Worm (Caenorhabditis elegans) whole organism, dauer: ENCODE data around the gene B0281.3.

Experiments used
- unc-62 ChIP-seq: sonication (generic microtip); optimal IDR thresholded peaks from 2 replicates; lab custom pipeline; 2017; ENCODE audit warnings: missing biosample characterization, missing genetic modification reagents, missing genetic modification characterization

The B0281.3 gene

ce11 chrII:2356795-2357194 is 50.0 kb downstream of the B0281.3 start, which contains the start of gene F43C11.1:
Gene F43C11.1, plus strand, starts transcription at chrII:2357095.
- no peak for TF ChIP-seq unc-62 (GFP tag; lab: Kevin White, UChicago)
